Worm (Caenorhabditis elegans): ENCODE data around the gene F41H10.5.

Gene F41H10.5

ce11 chrIV:5396769-5397168, 36.1 kb downstream of the F41H10.5 start, which contains the start of gene ZK616.3:
TSS of gene ZK616.3 (plus strand) at chrIV:5397069.
- TF ChIP-seq elt-1 (tag; optimal IDR thresholded peaks at IDR 0.05; ENCODE audit: borderline replicate concordance, insufficient read depth) (no peak), drap-1 (GFP tag; optimal IDR thresholded peaks at IDR 0.05) (no peak), nhr-237 (tag; optimal IDR thresholded peaks at IDR 0.05) (no peak), ceh-83 (GFP tag; optimal IDR thresholded peaks at IDR 0.05) (no peak), ham-2 (GFP tag; optimal IDR thresholded peaks at IDR 0.05) (no peak)

ce11 chrIV:5397539-5397938, 36.8 kb downstream of the F41H10.5 start, which contains the start of gene ZK616.2:
TSS of gene ZK616.2 (plus strand) at chrIV:5397839.
- TF ChIP-seq lin-32 (GFP tag; optimal IDR thresholded peaks at IDR 0.05), result no peak
- TF ChIP-seq tbx-8 (GFP tag; optimal IDR thresholded peaks at IDR 0.05), result no peak
- TF ChIP-seq sptf-1 (tag; optimal IDR thresholded peaks at IDR 0.05), result no peak
- no peak for TF ChIP-seq ztf-11 (tag; optimal IDR thresholded peaks at IDR 0.05)
- no peak for TF ChIP-seq cnd-1 (tag; optimal IDR thresholded peaks at IDR 0.05)
- no peak for TF ChIP-seq nhr-237 (tag; optimal IDR thresholded peaks at IDR 0.05)

DNA sequence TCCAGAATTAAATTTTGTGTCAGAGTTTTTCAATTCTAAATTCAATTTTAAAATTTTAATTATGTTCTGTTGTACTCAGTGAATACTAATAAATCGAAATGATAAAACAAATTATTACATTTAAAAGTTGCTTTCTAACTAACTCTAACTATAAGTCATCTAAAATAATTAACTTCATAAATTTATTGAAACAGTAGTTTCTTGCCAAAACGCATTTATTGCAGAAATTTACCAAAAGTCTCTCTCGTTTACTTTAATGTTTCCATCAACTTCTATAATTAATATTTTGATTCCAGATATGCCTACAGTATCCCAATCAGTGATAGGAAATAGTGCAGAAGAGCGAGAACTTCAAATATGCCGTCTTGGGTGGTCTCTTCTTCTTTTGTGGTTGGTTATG, 39.9 kb downstream of the F41H10.5 start, which contains the start of gene ZK616.1:
Gene ZK616.1, plus strand, starts transcription at position 301 of the 400 bp plus-strand sequence.
- TF ChIP-seq tbx-8 (GFP tag; optimal IDR thresholded peaks at IDR 0.05) (no peak), bed-3 (GFP tag; optimal IDR thresholded peaks at IDR 0.05) (no peak), lin-13 (tag; optimal IDR thresholded peaks at IDR 0.05) (no peak), ces-1 (GFP tag; optimal IDR thresholded peaks at IDR 0.05) (no peak), zip-8 (tag; optimal IDR thresholded peaks at IDR 0.05) (no peak), M03D4.4 (tag; optimal IDR thresholded peaks at IDR 0.05) (no peak), mls-2 (tag; optimal IDR thresholded peaks at IDR 0.05) (no peak), pha-4 (tag; optimal IDR thresholded peaks at IDR 0.05) (no peak), lin-32 (GFP tag; optimal IDR thresholded peaks at IDR 0.05) (no peak), nhr-76 (tag; optimal IDR thresholded peaks at IDR 0.05) (no peak)

ce11 chrIV:5405345-5405744, 44.6 kb downstream of the F41H10.5 start, which contains the start of gene ZK616.61:
TSS of gene ZK616.61 (plus strand) at chrIV:5405645.
- TF ChIP-seq mab-5 (tag; optimal IDR thresholded peaks at IDR 0.05) (no peak), unc-39 (tag; optimal IDR thresholded peaks at IDR 0.05) (no peak), sptf-1 (tag; optimal IDR thresholded peaks at IDR 0.05) (no peak), pha-4 (tag; optimal IDR thresholded peaks at IDR 0.05) (no peak), zip-8 (tag; optimal IDR thresholded peaks at IDR 0.05) (no peak), tbx-8 (GFP tag; optimal IDR thresholded peaks at IDR 0.05) (no peak)

ce11 chrIV:5409112-5409511, 48.4 kb downstream of the F41H10.5 start:
- TF ChIP-seq nhr-76 (tag; optimal IDR thresholded peaks at IDR 0.05) (no peak), sptf-1 (tag; optimal IDR thresholded peaks at IDR 0.05) (no peak), lsy-2 (tag; optimal IDR thresholded peaks at IDR 0.05) (no peak), ceh-43 (GFP tag; optimal IDR thresholded peaks at IDR 0.05) (no peak), nhr-237 (tag; optimal IDR thresholded peaks at IDR 0.05) (no peak), nhr-28 (tag; optimal IDR thresholded peaks at IDR 0.05) (no peak), elt-3 (tag; optimal IDR thresholded peaks at IDR 0.05) (no peak), blmp-1 (tag; optimal IDR thresholded peaks at IDR 0.05) (no peak), unc-120 (tag; optimal IDR thresholded peaks at IDR 0.05; ENCODE audit: poor library complexity, severe bottlenecking) (no peak), sem-2 (GFP tag; optimal IDR thresholded peaks at IDR 0.05) (no peak), ceh-83 (GFP tag; optimal IDR thresholded peaks at IDR 0.05) (no peak), hlh-1 (tag; optimal IDR thresholded peaks at IDR 0.05) (no peak), cnd-1 (tag; optimal IDR thresholded peaks at IDR 0.05) (no peak), ceh-39 (tag; optimal IDR thresholded peaks at IDR 0.05) (no peak), lin-13 (tag; optimal IDR thresholded peaks at IDR 0.05) (no peak)

DNA sequence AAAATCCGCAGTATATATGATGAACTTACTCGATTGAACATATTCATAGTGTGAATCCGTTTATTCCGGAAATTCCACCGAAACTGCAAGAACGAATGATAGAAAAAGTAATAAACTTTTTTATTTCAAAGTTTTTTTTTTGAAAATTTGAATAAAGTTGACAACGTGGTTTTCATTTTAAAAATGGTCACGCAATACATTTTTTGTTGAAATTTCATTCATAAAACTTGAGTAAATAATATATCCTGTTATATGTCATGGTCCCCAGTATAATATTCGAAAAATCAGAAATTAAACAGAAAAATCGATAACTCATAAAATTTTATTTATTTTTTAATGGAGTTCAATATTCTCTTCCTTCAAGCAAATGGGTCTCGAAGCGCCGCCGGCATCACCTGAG, 50.4 kb downstream of the F41H10.5 start, which contains the start of gene ZK616.65:
Gene ZK616.65, minus strand, starts transcription at position 101 of the 400 bp plus-strand sequence.
- no peak for TF ChIP-seq zip-8 (tag; optimal IDR thresholded peaks at IDR 0.05)
- no peak for TF ChIP-seq ceh-43 (GFP tag; optimal IDR thresholded peaks at IDR 0.05)
- TF ChIP-seq elt-3 (tag; optimal IDR thresholded peaks at IDR 0.05), result no peak
- no peak for TF ChIP-seq nhr-237 (tag; optimal IDR thresholded peaks at IDR 0.05)
- TF ChIP-seq mep-1 (tag; optimal IDR thresholded peaks at IDR 0.05), result no peak
- TF ChIP-seq ham-2 (GFP tag; optimal IDR thresholded peaks at IDR 0.05), result no peak
- no peak for TF ChIP-seq lin-13 (tag; optimal IDR thresholded peaks at IDR 0.05)
- no peak for TF ChIP-seq nhr-28 (tag; optimal IDR thresholded peaks at IDR 0.05)
- TF ChIP-seq M03D4.4 (tag; optimal IDR thresholded peaks at IDR 0.05), result no peak
- no peak for TF ChIP-seq bed-3 (GFP tag; optimal IDR thresholded peaks at IDR 0.05)
- TF ChIP-seq ceh-83 (GFP tag; optimal IDR thresholded peaks at IDR 0.05), result no peak
- TF ChIP-seq pha-4 (tag; optimal IDR thresholded peaks at IDR 0.05), result no peak
- TF ChIP-seq hlh-1 (tag; optimal IDR thresholded peaks at IDR 0.05), result no peak

Data from whole organism, mixed stage, embryonic.